Fruit fly (Drosophila melanogaster) whole organism, embryonic: Measurements from ENCODE around the gene CG11294.

Experiments
- Abd-B ChIP-seq: fragments of 200-800 bp; sonication (Bioruptor generic); optimal IDR thresholded peaks from 2 replicates; lab custom pipeline; 2018; ENCODE audit warnings: missing biosample characterization, mild to moderate bottlenecking, missing genetic modification characterization, moderate library complexity
- Adf1 ChIP-seq: fragments of 200-800 bp; sonication (Bioruptor generic); IDR thresholded peaks from 2 replicates; pipeline ENCODE4 v1.3.6; 2022; ENCODE audit warnings: missing biosample characterization, missing genetic modification characterization
- BtbVII ChIP-seq: fragments of 200-800 bp; sonication (Bioruptor generic); optimal IDR thresholded peaks from 3 replicates; lab custom pipeline; 2017; ENCODE audit warnings: missing biosample characterization, mild to moderate bottlenecking, missing genetic modification characterization
- CG10565 ChIP-seq: fragments of 200-800 bp; sonication (Bioruptor generic); optimal IDR thresholded peaks from 3 replicates; lab custom pipeline; 2016; ENCODE audit warnings: missing biosample characterization, mild to moderate bottlenecking, missing genetic modification characterization
- CG11398 ChIP-seq: fragments of 200-800 bp; sonication (Bioruptor generic); optimal IDR thresholded peaks from 2 replicates; lab custom pipeline; 2016; ENCODE audit warnings: missing biosample characterization, missing genetic modification characterization
- CG11560 ChIP-seq: fragments of 200-800 bp; sonication (Bioruptor generic); IDR thresholded peaks from 3 replicates; pipeline ENCODE4 v1.3.6; 2022; ENCODE audit warnings: missing biosample characterization, missing genetic modification characterization
- CG12104 ChIP-seq: fragments of 200-800 bp; sonication (Bioruptor generic); optimal IDR thresholded peaks from 3 replicates; lab custom pipeline; 2016; ENCODE audit warnings: missing biosample characterization, missing genetic modification characterization
- CG12236 ChIP-seq: fragments of 200-800 bp; sonication (Bioruptor generic); optimal IDR thresholded peaks from 2 replicates; lab custom pipeline; 2016; ENCODE audit warnings: missing biosample characterization, missing genetic modification characterization
- CG1233 ChIP-seq: fragments of 200-800 bp; sonication (Bioruptor generic); optimal IDR thresholded peaks from 4 replicates; lab custom pipeline; 2018; ENCODE audit warnings: missing biosample characterization, mild to moderate bottlenecking, missing genetic modification characterization
- CG14965 ChIP-seq: fragments of 200-800 bp; sonication (Bioruptor generic); optimal IDR thresholded peaks from 2 replicates; lab custom pipeline; 2016; ENCODE audit warnings: missing biosample characterization, missing genetic modification characterization, borderline replicate concordance
- CG1529 ChIP-seq: fragments of 200-800 bp; sonication (Bioruptor generic); optimal IDR thresholded peaks from 3 replicates; lab custom pipeline; 2018; ENCODE audit warnings: missing biosample characterization, missing genetic modification characterization
- CG15479 ChIP-seq: fragments of 200-800 bp; sonication (Bioruptor generic); optimal IDR thresholded peaks from 3 replicates; lab custom pipeline; 2019; ENCODE audit warnings: missing biosample characterization, mild to moderate bottlenecking, missing genetic modification characterization, moderate library complexity
- CG15514 ChIP-seq: fragments of 200-800 bp; sonication (Bioruptor generic); optimal IDR thresholded peaks from 3 replicates; lab custom pipeline; 2017; ENCODE audit warnings: missing biosample characterization, missing genetic modification characterization, mild to moderate bottlenecking, moderate library complexity, missing genetic modification reagents
- CG17361 ChIP-seq: fragments of 200-800 bp; sonication (Bioruptor generic); IDR thresholded peaks from 3 replicates; pipeline ENCODE4 v1.3.6; 2022; ENCODE audit warnings: missing biosample characterization, missing genetic modification characterization
- CG17612 ChIP-seq: fragments of 200-800 bp; sonication (Bioruptor generic); IDR thresholded peaks from 2 replicates; pipeline ENCODE4 v1.3.6; 2022; ENCODE audit warnings: missing biosample characterization, missing genetic modification characterization
- CG2712 ChIP-seq: fragments of 200-800 bp; optimal IDR thresholded peaks from 3 replicates; lab custom pipeline; 2019; ENCODE audit warnings: missing biosample characterization, mild to moderate bottlenecking, missing genetic modification characterization, moderate library complexity
- CG4328 ChIP-seq: fragments of 200-800 bp; sonication (Bioruptor generic); optimal IDR thresholded peaks from 3 replicates; lab custom pipeline; 2017; ENCODE audit warnings: missing biosample characterization, missing genetic modification reagents, missing genetic modification characterization
- CG6854 ChIP-seq: fragments of 200-800 bp; sonication (Bioruptor generic); optimal IDR thresholded peaks from 3 replicates; lab custom pipeline; 2017; ENCODE audit warnings: missing biosample characterization, mild to moderate bottlenecking, missing genetic modification characterization
- D19A ChIP-seq: fragments of 200-800 bp; optimal IDR thresholded peaks from 3 replicates; lab custom pipeline; 2019; ENCODE audit warnings: missing biosample characterization, mild to moderate bottlenecking, missing genetic modification characterization, moderate library complexity
- E2f2 ChIP-seq: fragments of 200-800 bp; sonication (Bioruptor generic); IDR thresholded peaks from 2 replicates; pipeline ENCODE4 v1.3.6; 2022; ENCODE audit warnings: missing biosample characterization, missing genetic modification characterization
- Gsc ChIP-seq: fragments of 200-800 bp; sonication (Bioruptor generic); IDR thresholded peaks from 2 replicates; pipeline ENCODE4 v1.3.6; 2022; ENCODE audit warnings: missing biosample characterization, missing genetic modification characterization
- HHEX ChIP-seq: fragments of 200-800 bp; sonication (Bioruptor generic); optimal IDR thresholded peaks from 3 replicates; lab custom pipeline; 2017; ENCODE audit warnings: missing biosample characterization, mild to moderate bottlenecking, missing genetic modification characterization, missing genetic modification reagents
- Hmr ChIP-seq: fragments of 200-800 bp; sonication (Bioruptor generic); optimal IDR thresholded peaks from 3 replicates; lab custom pipeline; 2017; ENCODE audit warnings: mild to moderate bottlenecking, missing biosample characterization, missing genetic modification reagents, missing genetic modification characterization
- Lhr ChIP-seq: fragments of 200-800 bp; sonication (Bioruptor generic); optimal IDR thresholded peaks from 3 replicates; lab custom pipeline; 2017; ENCODE audit warnings: mild to moderate bottlenecking, missing biosample characterization, missing genetic modification reagents, missing genetic modification characterization
- Med ChIP-seq: fragments of 200-800 bp; sonication (Bioruptor generic); peaks from one replicate; lab custom pipeline; 2016; ENCODE audit warnings: missing biosample characterization, missing genetic modification characterization, mild to moderate bottlenecking, inconsistent platforms, moderate library complexity
- Meics ChIP-seq: fragments of 200-800 bp; sonication (Bioruptor generic); optimal IDR thresholded peaks from 2 replicates; lab custom pipeline; 2017; ENCODE audit warnings: missing biosample characterization, mild to moderate bottlenecking, missing genetic modification characterization
- Mrtf ChIP-seq: fragments of 200-800 bp; sonication (Bioruptor generic); IDR thresholded peaks from 3 replicates; pipeline ENCODE4 v1.3.6; 2022; ENCODE audit warnings: missing biosample characterization, missing genetic modification characterization
- NK7.1 ChIP-seq: fragments of 200-800 bp; sonication (Bioruptor generic); optimal IDR thresholded peaks from 3 replicates; lab custom pipeline; 2016; ENCODE audit warnings: missing biosample characterization, missing genetic modification characterization
- Nf-YA ChIP-seq: fragments of 200-800 bp; sonication (Bioruptor generic); IDR thresholded peaks from 2 replicates; pipeline ENCODE4 v1.3.6; 2022; ENCODE audit warnings: missing biosample characterization, missing genetic modification characterization
- NfI ChIP-seq: fragments of 200-800 bp; sonication (Bioruptor generic); optimal IDR thresholded peaks from 3 replicates; lab custom pipeline; 2018; ENCODE audit warnings: missing biosample characterization, mild to moderate bottlenecking, missing genetic modification characterization, moderate library complexity
- Oli ChIP-seq: fragments of 200-800 bp; sonication (Bioruptor generic); optimal IDR thresholded peaks from 2 replicates; lab custom pipeline; 2018; ENCODE audit warnings: missing biosample characterization, mild to moderate bottlenecking, missing genetic modification characterization, moderate library complexity
- Stat92E ChIP-seq, 3 experiments: fragments of >200 bp in 2 of 3; fragments of 200-800 bp in 1 of 3; sonication (Bioruptor generic) in 1 of 3; optimal IDR thresholded peaks; 2 replicates each; lab custom pipeline; 2017 to 2019; ENCODE audit warnings: missing biosample characterization in 3 of 3, missing genetic modification characterization in 3 of 3, mild to moderate bottlenecking in 1 of 3, moderate library complexity in 1 of 3
- ase ChIP-seq: fragments of 200-800 bp; sonication (Bioruptor generic); IDR thresholded peaks from 3 replicates; pipeline ENCODE4 v1.3.6; 2022; ENCODE audit warnings: missing biosample characterization, missing genetic modification characterization
- chinmo ChIP-seq: fragments of 200-800 bp; sonication (Bioruptor generic); IDR thresholded peaks from 4 replicates; pipeline ENCODE4 v1.3.6; 2022; ENCODE audit warnings: missing biosample characterization, missing genetic modification characterization; ENCODE audit not compliant: partially characterized antibody
- dm ChIP-seq: fragments of 200-800 bp; sonication (Bioruptor generic); optimal IDR thresholded peaks from 3 replicates; lab custom pipeline; 2016; ENCODE audit warnings: missing biosample characterization, missing genetic modification characterization
- ftz-f1 ChIP-seq: fragments of 200-800 bp; sonication (Bioruptor generic); optimal IDR thresholded peaks from 2 replicates; lab custom pipeline; 2016; ENCODE audit warnings: missing biosample characterization, missing genetic modification characterization
- gcm2 ChIP-seq: fragments of 200-800 bp; sonication (Bioruptor generic); optimal IDR thresholded peaks from 2 replicates; lab custom pipeline; 2016; ENCODE audit warnings: missing biosample characterization, missing genetic modification characterization
- her ChIP-seq: fragments of 200-800 bp; sonication (Bioruptor generic); optimal IDR thresholded peaks from 2 replicates; lab custom pipeline; 2016; ENCODE audit warnings: missing biosample characterization, missing genetic modification characterization
- hkb ChIP-seq, 2 experiments: fragments of 200-800 bp in 1 of 2; fragments of >200 bp in 1 of 2; sonication (Bioruptor generic) in 1 of 2; IDR thresholded peaks in 1 of 2; optimal IDR thresholded peaks in 1 of 2; 2 replicates each; pipeline versions ENCODE4 v1.3.6 to Lab custom; 2017 to 2022; ENCODE audit warnings: missing biosample characterization in 1 of 2, missing genetic modification characterization in 1 of 2
- oc ChIP-seq: fragments of 200-800 bp; sonication (Bioruptor generic); optimal IDR thresholded peaks from 2 replicates; lab custom pipeline; 2018; ENCODE audit warnings: missing biosample characterization, mild to moderate bottlenecking, missing genetic modification characterization, moderate library complexity
- otp ChIP-seq: fragments of 200-800 bp; sonication (Bioruptor generic); IDR thresholded peaks from 3 replicates; pipeline ENCODE4, ENCODE4 v1.3.6; 2022; ENCODE audit warnings: missing biosample characterization, missing genetic modification characterization
- schlank ChIP-seq: fragments of 200-800 bp; sonication (Bioruptor generic); optimal IDR thresholded peaks from 2 replicates; lab custom pipeline; 2018; ENCODE audit warnings: missing biosample characterization, mild to moderate bottlenecking, missing genetic modification characterization
- sd ChIP-seq: fragments of 200-800 bp; sonication (Bioruptor generic); optimal IDR thresholded peaks from 3 replicates; lab custom pipeline; 2018; ENCODE audit warnings: missing biosample characterization, mild to moderate bottlenecking, missing genetic modification characterization, moderate library complexity
- slbo ChIP-seq: fragments of 200-800 bp; sonication (Bioruptor generic); IDR thresholded peaks from 2 replicates; pipeline ENCODE4 v1.3.6; 2022; ENCODE audit warnings: missing biosample characterization, missing genetic modification characterization
- tll ChIP-seq, 2 experiments: fragments of 200-800 bp in 1 of 2; fragments of >200 bp in 1 of 2; sonication (Bioruptor generic) in 1 of 2; optimal IDR thresholded peaks; 2 replicates each; lab custom pipeline; 2017 to 2019; ENCODE audit warnings: missing biosample characterization in 2 of 2, missing genetic modification characterization in 2 of 2, mild to moderate bottlenecking in 1 of 2, moderate library complexity in 1 of 2
- twi ChIP-seq: fragments of 200-800 bp; optimal IDR thresholded peaks from 2 replicates; lab custom pipeline; 2019; ENCODE audit warnings: missing biosample characterization, mild to moderate bottlenecking, missing genetic modification characterization, moderate library complexity

The CG11294 gene

DNA sequence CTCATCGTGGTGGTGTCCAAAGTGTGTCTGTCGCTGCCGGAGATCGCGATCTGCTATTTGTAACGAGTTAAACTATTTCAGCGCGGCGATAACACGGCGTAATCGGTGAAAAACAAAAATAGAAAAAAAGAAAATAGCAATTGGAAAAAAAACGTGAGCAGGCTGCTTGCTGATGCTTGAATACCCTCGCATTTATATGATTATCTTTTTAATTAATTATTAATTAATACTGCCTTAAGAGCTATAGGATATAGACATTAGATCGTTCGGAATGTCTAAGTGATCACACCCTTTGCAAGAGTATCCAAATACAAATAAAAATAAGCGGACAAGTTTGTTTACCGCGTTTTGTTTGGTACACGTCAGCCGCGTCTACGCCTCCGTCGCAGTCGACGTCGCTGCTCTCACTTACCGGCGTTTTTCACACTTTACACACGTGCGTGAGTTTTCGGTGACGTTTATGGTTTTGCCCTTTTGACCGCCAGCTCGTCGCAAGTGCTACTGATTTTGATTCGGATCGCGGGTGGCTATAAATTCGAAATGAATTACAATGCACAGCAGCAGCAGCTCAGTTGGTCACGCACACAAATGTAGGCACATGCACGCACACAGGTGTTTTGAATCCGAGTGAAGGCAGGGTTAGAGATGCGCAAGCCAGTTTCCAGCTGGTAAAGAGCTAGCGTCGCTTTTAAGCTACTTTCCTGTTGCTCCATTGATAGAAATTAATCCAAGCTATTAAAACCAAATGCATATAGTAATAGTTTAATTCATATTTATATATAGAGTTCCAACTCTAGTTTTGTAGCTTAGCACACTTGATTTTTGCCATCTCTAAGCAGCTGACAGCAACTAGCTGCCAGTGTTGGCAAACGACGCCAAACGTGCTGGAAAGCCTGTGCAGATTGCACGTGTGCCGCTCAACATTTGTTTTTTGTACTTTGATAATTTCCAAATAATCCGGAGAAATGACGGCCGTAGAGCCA is 20.9 kb upstream of the CG11294 start, which contains the start of the genes CG2004 and CG1785 (continued):
- TF ChIP-seq CG17361 (GFP tag; lab: Robert Waterston, UW) (peak; percentile 94), CG1233 (GFP tag; lab: Kevin White, UChicago) (peak; percentile 87), CG2712 (peak; percentile 93), gcm2 (GFP tag; lab: Kevin White, UChicago) (peak; percentile 79), CG1529 (GFP tag; lab: Kevin White, UChicago) (peak; percentile 84), sd (tag; lab: Kevin White, UChicago) (peak; percentile 46), slbo (GFP tag; lab: Robert Waterston, UW) (peak; percentile 96), dm (peak; percentile 89), D19A (tag; lab: Kevin White, UChicago) (peak; percentile 87), CG4328 (GFP tag; lab: Kevin White, UChicago) (peak; percentile 83), CG6854 (GFP tag; lab: Kevin White, UChicago) (peak; percentile 58), Hmr (GFP tag; lab: Kevin White, UChicago) (peak; percentile 92), hkb (optimal IDR thresholded peaks at IDR 0.05; lab: Kevin White, UChicago) (peak; percentile 74), hkb (GFP tag; IDR thresholded peaks at IDR 0.05; lab: Robert Waterston, UW) (peak; percentile 92), Adf1 (peak; percentile 96), Abd-B (peak; percentile 2), NfI (peak; percentile 92), Oli (tag; lab: Kevin White, UChicago) (peak; percentile 79), Mrtf (peak; percentile 91), Meics (GFP tag; lab: Kevin White, UChicago) (peak; percentile 84), otp (GFP tag; lab: Robert Waterston, UW) (peak; percentile 82; the same call in 2 of the 3 replicates), CG15514 (peak; percentile 87), CG17612 (GFP tag; lab: Robert Waterston, UW) (peak; percentile 82), BtbVII (GFP tag; lab: Kevin White, UChicago) (peak; percentile 64), CG10565 (GFP tag; lab: Kevin White, UChicago) (peak; percentile 61), Stat92E (GFP tag; optimal IDR thresholded peaks at IDR 0.05; lab: Kevin White, UChicago) (peak in 1 of 3 experiments; percentile 65), her (GFP tag; lab: Kevin White, UChicago) (peak; percentile 46), ase (peak; percentile 94), Med (GFP tag; lab: Kevin White, UChicago) (peak; percentile 92), NK7.1 (GFP tag; lab: Kevin White, UChicago) (no peak), HHEX (GFP tag; lab: Kevin White, UChicago) (peak; percentile 85), Nf-YA (GFP tag; lab: Robert Waterston, UW) (peak; percentile 81), tll (GFP tag; optimal IDR thresholded peaks at IDR 0.05; lab: Kevin White, UChicago) (peak in 1 of 2 experiments; percentile 92), chinmo (GFP tag; lab: Robert Waterston, UW) (0 out of 4 replicates have a peak, but pooled peaks have one; percentile 44), CG12104 (GFP tag; lab: Kevin White, UChicago) (peak; percentile 83), CG14965 (GFP tag; lab: Kevin White, UChicago) (no peak), schlank (tag; lab: Kevin White, UChicago) (peak; percentile 72), Lhr (GFP tag; lab: Kevin White, UChicago) (peak; percentile 73), CG11560 (tag; lab: Robert Waterston, UW) (peak; percentile 77), ftz-f1 (peak; percentile 56), CG15479 (peak; percentile 35), CG11398 (peak; percentile 63), oc (tag; lab: Kevin White, UChicago) (peak; percentile 69), CG12236 (GFP tag; lab: Kevin White, UChicago) (peak; percentile 67), twi (tag; lab: Kevin White, UChicago) (peak; percentile 85), E2f2 (GFP tag; lab: Robert Waterston, UW) (peak; percentile 73; the same call in 1 of the 2 replicates), Gsc (GFP tag; lab: Robert Waterston, UW) (peak; percentile 82)
